Worm (Caenorhabditis elegans): ENCODE results near the gene str-249.

str-249 gene

ce11 chrIV:7205969-7206368, 19.3 kb upstream of the str-249 start, which contains the start of gene kcc-1:
Gene kcc-1, plus strand, starts transcription at chrIV:7206269.
- TF ChIP-seq mep-1 (tag; optimal IDR thresholded peaks at IDR 0.05) (no peak), mab-5 (tag; optimal IDR thresholded peaks at IDR 0.05) (no peak), lsy-2 (tag; optimal IDR thresholded peaks at IDR 0.05) (no peak), ham-2 (GFP tag; optimal IDR thresholded peaks at IDR 0.05) (no peak), ces-1 (GFP tag; optimal IDR thresholded peaks at IDR 0.05) (no peak)

ce11 chrIV:7203696-7204095, 17.0 kb upstream of the str-249 start, which contains the start of gene R13A1.3:
Gene R13A1.3, plus strand, starts transcription at chrIV:7203996.
- TF ChIP-seq unc-120 (tag; optimal IDR thresholded peaks at IDR 0.05; ENCODE audit: poor library complexity, severe bottlenecking) = no peak
- no peak for TF ChIP-seq nhr-12 (tag; optimal IDR thresholded peaks at IDR 0.05)
- no peak for TF ChIP-seq flh-1 (GFP tag; optimal IDR thresholded peaks at IDR 0.05)
- no peak for TF ChIP-seq mls-2 (tag; optimal IDR thresholded peaks at IDR 0.05)
- TF ChIP-seq drap-1 (GFP tag; optimal IDR thresholded peaks at IDR 0.05) = no peak
- no peak for TF ChIP-seq M03D4.4 (tag; optimal IDR thresholded peaks at IDR 0.05)
- TF ChIP-seq lsy-2 (tag; optimal IDR thresholded peaks at IDR 0.05) = no peak
- TF ChIP-seq unc-39 (tag; optimal IDR thresholded peaks at IDR 0.05) = no peak
- no peak for TF ChIP-seq ces-1 (GFP tag; optimal IDR thresholded peaks at IDR 0.05)
- TF ChIP-seq elt-1 (tag; optimal IDR thresholded peaks at IDR 0.05; ENCODE audit: borderline replicate concordance, insufficient read depth) = no peak
- no peak for TF ChIP-seq mab-5 (tag; optimal IDR thresholded peaks at IDR 0.05)
- TF ChIP-seq ztf-11 (tag; optimal IDR thresholded peaks at IDR 0.05) = no peak
- TF ChIP-seq nhr-28 (tag; optimal IDR thresholded peaks at IDR 0.05) = no peak
- no peak for TF ChIP-seq hlh-1 (tag; optimal IDR thresholded peaks at IDR 0.05)
- TF ChIP-seq sem-2 (GFP tag; optimal IDR thresholded peaks at IDR 0.05) = no peak
- TF ChIP-seq ceh-43 (GFP tag; optimal IDR thresholded peaks at IDR 0.05) = no peak
- TF ChIP-seq bed-3 (GFP tag; optimal IDR thresholded peaks at IDR 0.05) = no peak

ce11 chrIV:7196853-7197252, 10.2 kb upstream of the str-249 start, which contains the start of gene unc-8:
Gene unc-8, plus strand, starts transcription at chrIV:7197153.
- TF ChIP-seq nhr-28 (tag; optimal IDR thresholded peaks at IDR 0.05) (no peak), zip-8 (tag; optimal IDR thresholded peaks at IDR 0.05) (no peak), lin-13 (tag; optimal IDR thresholded peaks at IDR 0.05) (no peak), nhr-237 (tag; optimal IDR thresholded peaks at IDR 0.05) (no peak), unc-120 (tag; optimal IDR thresholded peaks at IDR 0.05; ENCODE audit: poor library complexity, severe bottlenecking) (no peak)

- TF ChIP-seq nhr-2 (tag; optimal IDR thresholded peaks at IDR 0.05) = no peak
- TF ChIP-seq nhr-28 (tag; optimal IDR thresholded peaks at IDR 0.05) = no peak
- TF ChIP-seq unc-120 (tag; optimal IDR thresholded peaks at IDR 0.05; ENCODE audit: poor library complexity, severe bottlenecking) = no peak
- no peak for TF ChIP-seq bed-3 (GFP tag; optimal IDR thresholded peaks at IDR 0.05)
- no peak for TF ChIP-seq elt-3 (tag; optimal IDR thresholded peaks at IDR 0.05)
- TF ChIP-seq ceh-43 (GFP tag; optimal IDR thresholded peaks at IDR 0.05) = no peak
- no peak for TF ChIP-seq ztf-11 (tag; optimal IDR thresholded peaks at IDR 0.05)
- TF ChIP-seq lin-32 (GFP tag; optimal IDR thresholded peaks at IDR 0.05) = no peak
- no peak for TF ChIP-seq hlh-1 (tag; optimal IDR thresholded peaks at IDR 0.05)
- no peak for TF ChIP-seq ceh-39 (tag; optimal IDR thresholded peaks at IDR 0.05)
Measured at ce11 chrIV:7195734-7196133, 9.1 kb upstream of the str-249 start, which contains the start of gene best-16. Gene best-16, minus strand, starts transcription at chrIV:7195834.

- TF ChIP-seq tbx-8 (GFP tag; optimal IDR thresholded peaks at IDR 0.05) (no peak), drap-1 (GFP tag; optimal IDR thresholded peaks at IDR 0.05) (no peak), lsy-2 (tag; optimal IDR thresholded peaks at IDR 0.05) (no peak), mab-5 (tag; optimal IDR thresholded peaks at IDR 0.05) (no peak), ztf-11 (tag; optimal IDR thresholded peaks at IDR 0.05) (no peak), M03D4.4 (tag; optimal IDR thresholded peaks at IDR 0.05) (no peak), elt-1 (tag; optimal IDR thresholded peaks at IDR 0.05; ENCODE audit: borderline replicate concordance, insufficient read depth) (no peak), sptf-1 (tag; optimal IDR thresholded peaks at IDR 0.05) (no peak), hlh-1 (tag; optimal IDR thresholded peaks at IDR 0.05) (no peak), unc-39 (tag; optimal IDR thresholded peaks at IDR 0.05) (no peak), ceh-83 (GFP tag; optimal IDR thresholded peaks at IDR 0.05) (no peak), ceh-39 (tag; optimal IDR thresholded peaks at IDR 0.05) (no peak), flh-1 (GFP tag; optimal IDR thresholded peaks at IDR 0.05) (no peak), ces-1 (GFP tag; optimal IDR thresholded peaks at IDR 0.05) (no peak), unc-62 (GFP tag; optimal IDR thresholded peaks at IDR 0.05) (no peak), snpc-4 (tag; optimal IDR thresholded peaks at IDR 0.05) (no peak), mep-1 (tag; optimal IDR thresholded peaks at IDR 0.05) (no peak)
Measured at ce11 chrIV:7191745-7192144, 5.1 kb upstream of the str-249 start, which contains the start of gene R13A1.5. Gene R13A1.5, minus strand, starts transcription at chrIV:7191845.

Data from whole organism, mixed stage, embryonic.